Fruit fly (Drosophila melanogaster) whole organism, embryonic: ENCODE results near the gene CG7906.

Experiments
- Abd-B ChIP-seq: fragments of 200-800 bp; sonication (Bioruptor generic); optimal IDR thresholded peaks from 2 replicates; lab custom pipeline; 2018; ENCODE audit warnings: missing biosample characterization, mild to moderate bottlenecking, missing genetic modification characterization, moderate library complexity
- Antp ChIP-seq: fragments of 200-800 bp; sonication (Bioruptor generic); optimal IDR thresholded peaks from 3 replicates; lab custom pipeline; 2016; ENCODE audit warnings: missing biosample characterization, missing genetic modification characterization
- Atf-2 ChIP-seq: fragments of 200-800 bp; sonication (Bioruptor generic); optimal IDR thresholded peaks from 2 replicates; lab custom pipeline; 2016; ENCODE audit warnings: missing biosample characterization, missing genetic modification characterization
- C15 ChIP-seq: fragments of 200-800 bp; sonication (Bioruptor generic); IDR thresholded peaks from 3 replicates; pipeline ENCODE4 v1.3.6; 2022; ENCODE audit warnings: missing biosample characterization, missing genetic modification characterization
- CG1024 ChIP-seq: fragments of 200-800 bp; sonication (Bioruptor generic); IDR thresholded peaks from 2 replicates; pipeline ENCODE4 v1.3.6; 2022; ENCODE audit warnings: missing biosample characterization, missing genetic modification characterization
- CG14441 ChIP-seq: fragments of 200-800 bp; sonication (Bioruptor generic); IDR thresholded peaks from 2 replicates; pipeline ENCODE4 v1.3.6; 2022; ENCODE audit warnings: missing biosample characterization, missing genetic modification characterization
- CG15073 ChIP-seq: fragments of 200-800 bp; sonication (Bioruptor generic); optimal IDR thresholded peaks from 2 replicates; lab custom pipeline; 2016; ENCODE audit warnings: missing biosample characterization, missing genetic modification characterization
- CG1529 ChIP-seq: fragments of 200-800 bp; sonication (Bioruptor generic); optimal IDR thresholded peaks from 3 replicates; lab custom pipeline; 2018; ENCODE audit warnings: missing biosample characterization, missing genetic modification characterization
- CG18619 ChIP-seq: fragments of 200-800 bp; sonication (Bioruptor generic); optimal IDR thresholded peaks from 3 replicates; lab custom pipeline; 2017; ENCODE audit warnings: missing biosample characterization, mild to moderate bottlenecking, missing genetic modification characterization
- CG2116 ChIP-seq: fragments of 200-800 bp; sonication (Bioruptor generic); optimal IDR thresholded peaks from 3 replicates; lab custom pipeline; 2018; ENCODE audit warnings: missing biosample characterization, mild to moderate bottlenecking, missing genetic modification characterization
- CG2129 ChIP-seq: fragments of 200-800 bp; sonication (Bioruptor generic); IDR thresholded peaks from 2 replicates; pipeline ENCODE4 v1.3.6; 2022; ENCODE audit warnings: missing biosample characterization, missing genetic modification characterization; ENCODE audit not compliant: partially characterized antibody
- CG2678 ChIP-seq: fragments of 200-800 bp; sonication (Bioruptor generic); optimal IDR thresholded peaks from 3 replicates; lab custom pipeline; 2019; ENCODE audit warnings: missing biosample characterization, mild to moderate bottlenecking, missing genetic modification characterization, moderate library complexity
- CG3847 ChIP-seq: fragments of 200-800 bp; sonication (Bioruptor generic); IDR thresholded peaks from 2 replicates; pipeline ENCODE4 v1.3.6; 2022; ENCODE audit warnings: missing biosample characterization, missing genetic modification characterization
- CG4404 ChIP-seq: fragments of 200-800 bp; sonication (Bioruptor generic); IDR thresholded peaks from 2 replicates; pipeline ENCODE4 v1.3.6; 2022; ENCODE audit warnings: missing biosample characterization, missing genetic modification characterization
- CG6272 ChIP-seq: fragments of 200-800 bp; sonication (Bioruptor generic); IDR thresholded peaks from 2 replicates; pipeline ENCODE4 v1.3.6; 2022; ENCODE audit warnings: missing biosample characterization, missing genetic modification characterization
- CG6683 ChIP-seq: fragments of 200-800 bp; sonication (Bioruptor generic); optimal IDR thresholded peaks from 2 replicates; lab custom pipeline; 2017; ENCODE audit warnings: missing biosample characterization, mild to moderate bottlenecking, missing genetic modification characterization, missing genetic modification reagents
- CG6854 ChIP-seq: fragments of 200-800 bp; sonication (Bioruptor generic); optimal IDR thresholded peaks from 3 replicates; lab custom pipeline; 2017; ENCODE audit warnings: missing biosample characterization, mild to moderate bottlenecking, missing genetic modification characterization
- CG7987 ChIP-seq: fragments of 200-800 bp; sonication (Bioruptor generic); optimal IDR thresholded peaks from 2 replicates; lab custom pipeline; 2018; ENCODE audit warnings: missing biosample characterization, mild to moderate bottlenecking, missing genetic modification characterization, moderate library complexity
- CkIIα-i1 ChIP-seq: fragments of 200-800 bp; sonication (Bioruptor generic); IDR thresholded peaks from 2 replicates; pipeline ENCODE4 v1.3.6; 2022; ENCODE audit warnings: missing biosample characterization, missing genetic modification characterization
- D19B ChIP-seq: fragments of 200-800 bp; sonication (Bioruptor generic); optimal IDR thresholded peaks from 2 replicates; lab custom pipeline; 2017; ENCODE audit warnings: missing biosample characterization, mild to moderate bottlenecking, missing genetic modification characterization
- Ets97D ChIP-seq: fragments of 200-800 bp; sonication (Bioruptor generic); optimal IDR thresholded peaks from 3 replicates; lab custom pipeline; 2016; ENCODE audit warnings: missing biosample characterization, missing genetic modification characterization
- Fer2 ChIP-seq: fragments of 200-800 bp; sonication (Bioruptor generic); optimal IDR thresholded peaks from 2 replicates; lab custom pipeline; 2018; ENCODE audit warnings: missing biosample characterization, mild to moderate bottlenecking, missing genetic modification characterization, moderate library complexity
- GATAe ChIP-seq: fragments of 200-800 bp; sonication (Bioruptor generic); conservative IDR thresholded peaks from 2 replicates; pipeline ENCODE4 v1.3.6; 2022; ENCODE audit warnings: missing biosample characterization, missing genetic modification characterization
- Gsc ChIP-seq: fragments of 200-800 bp; sonication (Bioruptor generic); IDR thresholded peaks from 2 replicates; pipeline ENCODE4 v1.3.6; 2022; ENCODE audit warnings: missing biosample characterization, missing genetic modification characterization
- H15 ChIP-seq: fragments of 200-800 bp; sonication (Bioruptor generic); IDR thresholded peaks from 3 replicates; pipeline ENCODE4 v1.3.6; 2022; ENCODE audit warnings: missing biosample characterization, missing genetic modification characterization
- H2.0 ChIP-seq: fragments of 200-800 bp; sonication (Bioruptor generic); IDR thresholded peaks from 2 replicates; pipeline ENCODE4 v1.3.6; 2022; ENCODE audit warnings: missing biosample characterization, missing genetic modification characterization
- HLH3B ChIP-seq: fragments of 200-800 bp; sonication (Bioruptor generic); IDR thresholded peaks from 2 replicates; pipeline ENCODE4 v1.3.6; 2022; ENCODE audit warnings: missing biosample characterization, missing genetic modification characterization
- HLHmδ ChIP-seq: fragments of 200-800 bp; sonication (Bioruptor generic); optimal IDR thresholded peaks from 2 replicates; lab custom pipeline; 2018; ENCODE audit warnings: missing biosample characterization, mild to moderate bottlenecking, missing genetic modification characterization, moderate library complexity
- HmgD ChIP-seq: fragments of 200-800 bp; sonication (Bioruptor generic); optimal IDR thresholded peaks from 3 replicates; lab custom pipeline; 2016; ENCODE audit warnings: missing biosample characterization, missing genetic modification characterization
- Hr3 ChIP-seq: fragments of 200-800 bp; sonication (Bioruptor generic); optimal IDR thresholded peaks from 3 replicates; lab custom pipeline; 2016; ENCODE audit warnings: missing biosample characterization, missing genetic modification characterization
- Kr ChIP-seq: fragments of 200-800 bp; sonication (Bioruptor generic); optimal IDR thresholded peaks from 2 replicates; lab custom pipeline; 2017; ENCODE audit warnings: missing biosample characterization, mild to moderate bottlenecking, missing genetic modification characterization
- Lhr ChIP-seq: fragments of 200-800 bp; sonication (Bioruptor generic); optimal IDR thresholded peaks from 3 replicates; lab custom pipeline; 2017; ENCODE audit warnings: mild to moderate bottlenecking, missing biosample characterization, missing genetic modification reagents, missing genetic modification characterization
- MBD-R2 ChIP-seq: fragments of 200-800 bp; sonication (Bioruptor generic); IDR thresholded peaks from 2 replicates; pipeline ENCODE4 v1.3.6; 2022; ENCODE audit warnings: missing biosample characterization, missing genetic modification characterization
- az2 ChIP-seq: fragments of 200-800 bp; sonication (Bioruptor generic); optimal IDR thresholded peaks from 3 replicates; lab custom pipeline; 2016; ENCODE audit warnings: missing biosample characterization, missing genetic modification characterization
- cad ChIP-seq: fragments of >200 bp; optimal IDR thresholded peaks from 2 replicates; lab custom pipeline; 2017; ENCODE audit warnings: missing biosample characterization, missing genetic modification characterization
- chm ChIP-seq: fragments of 200-800 bp; sonication (Bioruptor generic); IDR thresholded peaks from 2 replicates; pipeline ENCODE4 v1.3.6; 2022; ENCODE audit warnings: missing biosample characterization, missing genetic modification characterization
- gcm2 ChIP-seq: fragments of 200-800 bp; sonication (Bioruptor generic); optimal IDR thresholded peaks from 2 replicates; lab custom pipeline; 2016; ENCODE audit warnings: missing biosample characterization, missing genetic modification characterization
- gt ChIP-seq: fragments of 200-800 bp; sonication (Bioruptor generic); IDR thresholded peaks from 2 replicates; pipeline ENCODE4 v1.3.6; 2022; ENCODE audit warnings: missing biosample characterization, missing genetic modification characterization
- ham ChIP-seq: fragments of 200-800 bp; sonication (Bioruptor generic); IDR thresholded peaks from 2 replicates; pipeline ENCODE4 v1.3.6; 2022; ENCODE audit warnings: missing biosample characterization, missing genetic modification characterization
- kay ChIP-seq: fragments of 200-800 bp; sonication (Bioruptor generic); optimal IDR thresholded peaks from 2 replicates; lab custom pipeline; 2016; ENCODE audit warnings: missing biosample characterization, missing genetic modification characterization
- kni ChIP-seq: fragments of 200-800 bp; sonication (Bioruptor generic); optimal IDR thresholded peaks from 3 replicates; lab custom pipeline; 2017; ENCODE audit warnings: mild to moderate bottlenecking, missing biosample characterization, missing genetic modification reagents, missing genetic modification characterization
- lola ChIP-seq, 3 experiments: fragments of >200 bp in 2 of 3; fragments of 200-800 bp in 1 of 3; sonication (Bioruptor generic) in 1 of 3; optimal IDR thresholded peaks; 2 replicates each; lab custom pipeline; 2017 to 2019; ENCODE audit warnings: missing biosample characterization in 3 of 3, missing genetic modification characterization in 3 of 3, mild to moderate bottlenecking in 1 of 3, moderate library complexity in 1 of 3
- mam ChIP-seq: fragments of 200-800 bp; sonication (Bioruptor generic); optimal IDR thresholded peaks from 3 replicates; lab custom pipeline; 2016; ENCODE audit warnings: missing biosample characterization, missing genetic modification characterization
- mld ChIP-seq: fragments of 200-800 bp; sonication (Bioruptor generic); IDR thresholded peaks from 3 replicates; pipeline ENCODE4 v1.3.6; 2022; ENCODE audit warnings: missing biosample characterization, missing genetic modification characterization; ENCODE audit not compliant: partially characterized antibody
- pnt ChIP-seq: fragments of 200-800 bp; sonication (Bioruptor generic); optimal IDR thresholded peaks from 3 replicates; lab custom pipeline; 2016; ENCODE audit warnings: missing biosample characterization, missing genetic modification characterization
- sens ChIP-seq: fragments of 200-800 bp; sonication (Bioruptor generic); peaks from one replicate; lab custom pipeline; 2016; ENCODE audit warnings: missing biosample characterization, missing genetic modification characterization
- slp2 ChIP-seq: fragments of 200-800 bp; sonication (Bioruptor generic); optimal IDR thresholded peaks from 2 replicates; lab custom pipeline; 2016; ENCODE audit warnings: missing biosample characterization, missing genetic modification characterization
- stwl ChIP-seq: fragments of 200-800 bp; sonication (Bioruptor generic); optimal IDR thresholded peaks from 3 replicates; lab custom pipeline; 2018; ENCODE audit warnings: missing biosample characterization, mild to moderate bottlenecking, missing genetic modification characterization, moderate library complexity
- unpg ChIP-seq: fragments of 200-800 bp; sonication (Bioruptor generic); optimal IDR thresholded peaks from 3 replicates; lab custom pipeline; 2018; ENCODE audit warnings: missing biosample characterization, mild to moderate bottlenecking, missing genetic modification characterization, moderate library complexity
- zfh1 ChIP-seq: fragments of 200-800 bp; sonication (Bioruptor generic); IDR thresholded peaks from 3 replicates; pipeline ENCODE4 v1.3.6; 2022; ENCODE audit warnings: missing biosample characterization, missing genetic modification characterization

The CG7906 gene

DNA sequence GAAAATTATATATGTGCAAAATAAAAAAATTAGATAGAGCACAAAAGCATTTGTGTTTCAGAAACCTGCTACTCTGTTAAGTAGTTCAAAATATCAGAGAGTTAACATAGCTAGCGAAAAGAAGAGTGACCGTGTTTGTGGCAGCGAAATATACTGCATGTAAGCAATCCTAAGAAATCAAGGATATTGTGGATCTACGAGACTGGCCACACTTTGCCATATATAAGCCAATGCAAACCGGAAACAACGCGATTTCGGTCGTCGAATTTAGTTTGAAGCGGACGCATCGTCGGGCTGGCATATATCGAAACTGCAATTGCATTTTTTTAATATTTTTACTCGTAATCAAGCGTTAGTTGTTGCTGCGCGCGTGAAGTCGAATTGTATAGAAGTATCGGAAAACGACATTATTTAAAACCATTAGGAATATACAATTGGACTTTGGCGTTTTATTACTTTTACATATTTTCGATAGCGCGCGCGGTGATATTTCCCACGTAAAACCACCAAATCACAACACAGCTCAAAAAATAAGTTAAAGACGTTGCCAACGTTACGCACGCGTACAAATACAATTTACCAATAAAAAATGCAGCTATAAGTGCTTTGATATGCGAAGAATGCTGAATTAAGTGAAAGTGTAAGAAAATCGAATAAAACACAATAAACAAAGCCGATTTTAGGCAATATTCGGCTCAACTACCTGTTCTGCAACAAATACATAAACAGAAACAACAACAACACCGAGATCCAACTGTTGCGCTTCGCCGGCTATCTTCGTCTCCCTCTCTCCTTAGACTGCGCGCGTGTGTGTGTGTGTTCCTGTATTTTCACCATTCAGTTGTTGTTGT, 45.6 kb upstream of the CG7906 start, which contains the start of gene nuf (continued):
- TF ChIP-seq slp2 (peak; percentile 34), kni (GFP tag; lab: Kevin White, UChicago) (peak; percentile 51), CG6272 (GFP tag; lab: Robert Waterston, UW) (no peak), HmgD (GFP tag; lab: Kevin White, UChicago) (no peak), C15 (GFP tag; lab: Robert Waterston, UW) (no peak), ham (GFP tag; lab: Robert Waterston, UW) (no peak), Lhr (GFP tag; lab: Kevin White, UChicago) (peak; percentile 72), cad (GFP tag; lab: Kevin White, UChicago) (no peak), MBD-R2 (GFP tag; lab: Robert Waterston, UW) (no peak), az2 (GFP tag; lab: Kevin White, UChicago) (no peak), zfh1 (GFP tag; lab: Robert Waterston, UW) (peak; percentile 60; the same call in 2 of the 3 replicates), H15 (GFP tag; lab: Robert Waterston, UW) (no peak), gt (GFP tag; lab: Robert Waterston, UW) (no peak), CG4404 (GFP tag; lab: Robert Waterston, UW) (no peak), Abd-B (GFP tag; lab: Kevin White, UChicago) (no peak), unpg (GFP tag; lab: Kevin White, UChicago) (peak; percentile 44), D19B (GFP tag; lab: Kevin White, UChicago) (no peak), CG18619 (GFP tag; lab: Kevin White, UChicago) (peak; percentile 39), lola (GFP tag; optimal IDR thresholded peaks at IDR 0.05; lab: Kevin White, UChicago) (no peak), H2.0 (GFP tag; lab: Robert Waterston, UW) (no peak), mld (GFP tag; lab: Robert Waterston, UW) (no peak), sens (GFP tag; lab: Kevin White, UChicago) (peak; percentile 88), GATAe (GFP tag; lab: Robert Waterston, UW) (no peak), CG2116 (GFP tag; lab: Kevin White, UChicago) (peak; percentile 42), mam (GFP tag; lab: Kevin White, UChicago) (no peak), Ets97D (GFP tag; lab: Kevin White, UChicago) (peak; percentile 88), Antp (GFP tag; lab: Kevin White, UChicago) (no peak), CG6683 (peak; percentile 54), CG7987 (GFP tag; lab: Kevin White, UChicago) (peak; percentile 90), CkIIα-i1 (GFP tag; lab: Robert Waterston, UW) (no peak), Fer2 (tag; lab: Kevin White, UChicago) (peak; percentile 15), CG6854 (GFP tag; lab: Kevin White, UChicago) (peak; percentile 56), HLHmδ (GFP tag; lab: Kevin White, UChicago) (peak; percentile 90), CG14441 (GFP tag; lab: Robert Waterston, UW) (peak; percentile 35; the same call in 1 of the 2 replicates), CG3847 (GFP tag; lab: Robert Waterston, UW) (no peak), CG1024 (GFP tag; lab: Robert Waterston, UW) (peak; percentile 52; the same call in 1 of the 2 replicates), Atf-2 (GFP tag; lab: Kevin White, UChicago) (no peak), Gsc (GFP tag; lab: Robert Waterston, UW) (no peak), Kr (GFP tag; lab: Kevin White, UChicago) (peak; percentile 34), stwl (tag; lab: Kevin White, UChicago) (peak; percentile 48), HLH3B (GFP tag; lab: Robert Waterston, UW) (no peak), gcm2 (GFP tag; lab: Kevin White, UChicago) (peak; percentile 11), pnt (GFP tag; lab: Kevin White, UChicago) (no peak), chm (GFP tag; lab: Robert Waterston, UW) (peak; percentile 84), Hr3 (no peak), CG2129 (no peak), CG15073 (no peak), CG1529 (GFP tag; lab: Kevin White, UChicago) (no peak), CG2678 (tag; lab: Kevin White, UChicago) (peak; percentile 38), kay (GFP tag; lab: Kevin White, UChicago) (no peak)
